Fruit fly (Drosophila melanogaster) Kc167 (cell line): ENCODE measurements around the gene SMC5.

Experiments used
- Myc ChIP-seq: fragments of >200 bp; optimal IDR thresholded peaks from 2 replicates; lab custom pipeline; 2017; ENCODE audit warnings: missing external identifiers
- h ChIP-seq: fragments of >200 bp; optimal IDR thresholded peaks from 3 replicates; lab custom pipeline; 2018; ENCODE audit warnings: missing external identifiers
- insv ChIP-seq: fragments of >200 bp; optimal IDR thresholded peaks from 3 replicates; lab custom pipeline; 2018; ENCODE audit warnings: missing external identifiers

- TF ChIP-seq insv (lab: Kevin White, UChicago) (no peak), h (lab: Kevin White, UChicago) (no peak), Myc (lab: Kevin White, UChicago) (no peak)
Observed at dm6 chr3L:21573831-21574230, 4.9 kb downstream of the SMC5 start, which contains the start of gene EMC10.
